Worm (Caenorhabditis elegans): ENCODE measurements around the gene adm-2.
A peak's percentile ranks its signal among the peaks of the same experiment; 100 is the strongest.

adm-2 gene

ce11 chrX:13665447-13665846, 22.3 kb upstream of the adm-2 start (continued):
- peak; percentile 95 for TF ChIP-seq arid-1 (GFP tag; conservative IDR thresholded peaks at IDR 0.05)
- TF ChIP-seq unc-130 (GFP tag; optimal IDR thresholded peaks at IDR 0.05), result peak; percentile 73
- TF ChIP-seq nhr-25 (tag; optimal IDR thresholded peaks at IDR 0.05; ENCODE audit: borderline replicate concordance, insufficient read depth), result no peak
- peak; percentile 92 for TF ChIP-seq spr-3 (GFP tag; optimal IDR thresholded peaks at IDR 0.05)
- TF ChIP-seq gei-8 (GFP tag; optimal IDR thresholded peaks at IDR 0.05), result peak; percentile 92
- peak; percentile 94 for TF ChIP-seq duxl-1 (tag; optimal IDR thresholded peaks at IDR 0.05; ENCODE audit: poor library complexity)
- TF ChIP-seq rbr-2 (tag; optimal IDR thresholded peaks at IDR 0.05), result peak; percentile 92
- TF ChIP-seq egl-43 (GFP tag; IDR thresholded peaks at IDR 0.05), result peak; percentile 99
- TF ChIP-seq nhr-6 (tag; optimal IDR thresholded peaks at IDR 0.05), result peak; percentile 71
- no peak for TF ChIP-seq ceh-62 (tag; optimal IDR thresholded peaks at IDR 0.05)
- TF ChIP-seq zag-1 (tag; optimal IDR thresholded peaks at IDR 0.05), result no peak
- peak; percentile 38 for TF ChIP-seq dpl-1 (GFP tag; optimal IDR thresholded peaks at IDR 0.05)
- TF ChIP-seq aly-2 (tag; optimal IDR thresholded peaks at IDR 0.05), result no peak
- TF ChIP-seq Y48G9A.11 (GFP tag; IDR thresholded peaks at IDR 0.05), result peak; percentile 89
- TF ChIP-seq Y5F2A.4 (GFP tag; optimal IDR thresholded peaks at IDR 0.05), result peak; percentile 90
- TF ChIP-seq lin-13 (GFP tag; optimal IDR thresholded peaks at IDR 0.05), result peak; percentile 83
- TF ChIP-seq hlh-30 (tag; optimal IDR thresholded peaks at IDR 0.05; ENCODE audit: insufficient read depth), result peak; percentile 83
- TF ChIP-seq lsy-2 (tag; optimal IDR thresholded peaks at IDR 0.05), result peak in 1 of 2 experiments; percentile 78
- TF ChIP-seq pha-4 (GFP tag; IDR thresholded peaks at IDR 0.05), result peak; percentile 96
- TF ChIP-seq pha-4 (tag; optimal IDR thresholded peaks at IDR 0.05), result peak; percentile 5
- TF ChIP-seq nhr-237 (tag; optimal IDR thresholded peaks at IDR 0.05), result no peak
- peak; percentile 77 for TF ChIP-seq ceh-32 (tag; optimal IDR thresholded peaks at IDR 0.05; ENCODE audit: poor library complexity)
- peak; percentile 90 for TF ChIP-seq lir-3 (tag; optimal IDR thresholded peaks at IDR 0.05)
- TF ChIP-seq hif-1 (tag; optimal IDR thresholded peaks at IDR 0.05), result peak; percentile 72 to 79
- TF ChIP-seq snpc-4 (tag; optimal IDR thresholded peaks at IDR 0.05), result no peak
- TF ChIP-seq spr-1 (tag; optimal IDR thresholded peaks at IDR 0.05), result peak; percentile 90
- TF ChIP-seq mxl-2 (GFP tag; conservative IDR thresholded peaks at IDR 0.05), result peak; percentile 88
- TF ChIP-seq F26F4.8 (GFP tag; conservative IDR thresholded peaks at IDR 0.05), result peak; percentile 99
- TF ChIP-seq R02D3.7 (tag; optimal IDR thresholded peaks at IDR 0.05), result no peak
- TF ChIP-seq T20F7.1 (GFP tag; optimal IDR thresholded peaks at IDR 0.05), result peak; percentile 74
- peak; percentile 84 for TF ChIP-seq nhr-111 (GFP tag; optimal IDR thresholded peaks at IDR 0.05)
- peak; percentile 95 for TF ChIP-seq Y75B8A.6 (GFP tag; IDR thresholded peaks at IDR 0.05)
- TF ChIP-seq vab-7 (GFP tag; IDR thresholded peaks at IDR 0.05), result peak; percentile 98
- TF ChIP-seq ceh-44 (GFP tag; IDR thresholded peaks at IDR 0.05), result peak; percentile 90
- peak; percentile 98 for TF ChIP-seq Y105C5A.15 (GFP tag; IDR thresholded peaks at IDR 0.05)
- no peak for TF ChIP-seq nhr-10 (tag; optimal IDR thresholded peaks at IDR 0.05)
- TF ChIP-seq cey-2 (tag; optimal IDR thresholded peaks at IDR 0.05; ENCODE audit: borderline replicate concordance, insufficient read depth), result no peak
- peak; percentile 80; the same call in 1 of the 2 replicates for TF ChIP-seq daf-8 (GFP tag; IDR thresholded peaks at IDR 0.05)
- peak; percentile 87 for TF ChIP-seq daf-19 (GFP tag; conservative IDR thresholded peaks at IDR 0.05)
- peak; percentile 92 for TF ChIP-seq mep-1 (tag; optimal IDR thresholded peaks at IDR 0.05)
- TF ChIP-seq lin-39 (tag; optimal IDR thresholded peaks at IDR 0.05), result no peak
- peak; percentile 51 for TF ChIP-seq ztf-7 (tag; optimal IDR thresholded peaks at IDR 0.05)
- peak; percentile 23 for TF ChIP-seq attf-4 (tag; optimal IDR thresholded peaks at IDR 0.05)
- TF ChIP-seq nhr-11 (tag; optimal IDR thresholded peaks at IDR 0.05), result peak; percentile 36
- no peak for TF ChIP-seq lin-15B (tag; optimal IDR thresholded peaks at IDR 0.05)
- peak; percentile 99 for TF ChIP-seq hmg-1.1 (GFP tag; IDR thresholded peaks at IDR 0.05)
- peak; percentile 87 for TF ChIP-seq dmd-6 (GFP tag; IDR thresholded peaks at IDR 0.05)
- TF ChIP-seq pqm-1 (tag; optimal IDR thresholded peaks at IDR 0.05), result no peak
- TF ChIP-seq fkh-10 (GFP tag; optimal IDR thresholded peaks at IDR 0.05), result peak; percentile 45
- peak; percentile 81 for TF ChIP-seq F49E8.2 (tag; optimal IDR thresholded peaks at IDR 0.05; ENCODE audit: borderline replicate concordance)
- TF ChIP-seq ces-1 (GFP tag; optimal IDR thresholded peaks at IDR 0.05), result peak; percentile 41
